Fruit fly (Drosophila melanogaster) whole organism, wandering third instar larva: ENCODE measurements around the gene CG44088.

Experiments used
- Abd-B ChIP-seq: fragments of >200 bp; optimal IDR thresholded peaks from 2 replicates; lab custom pipeline; 2017; ENCODE audit warnings: missing biosample characterization, missing genetic modification characterization
- CG9705 ChIP-seq: fragments of 200-800 bp; sonication (Bioruptor generic); optimal IDR thresholded peaks from 2 replicates; lab custom pipeline; 2018; ENCODE audit warnings: missing biosample characterization, mild to moderate bottlenecking, missing genetic modification characterization
- Myc ChIP-seq: fragments of >200 bp; optimal IDR thresholded peaks from 2 replicates; lab custom pipeline; 2017
- Vsx2 ChIP-seq: fragments of 200-300, 225-300 bp; sonication (Bioruptor generic); optimal IDR thresholded peaks from 2 replicates; lab custom pipeline; 2018; ENCODE audit warnings: missing biosample characterization, missing genetic modification characterization; ENCODE audit not compliant: partially characterized antibody
- br ChIP-seq: fragments of 200-800 bp; sonication (Bioruptor generic); optimal IDR thresholded peaks from 2 replicates; lab custom pipeline; 2016; ENCODE audit warnings: missing biosample characterization, missing genetic modification characterization
- fru ChIP-seq: fragments of 200-800 bp; sonication (Bioruptor generic); optimal IDR thresholded peaks from 3 replicates; lab custom pipeline; 2016; ENCODE audit warnings: missing biosample characterization, mild to moderate bottlenecking, missing genetic modification characterization
- psq ChIP-seq: fragments of 200-800 bp; sonication (Bioruptor generic); optimal IDR thresholded peaks from 3 replicates; lab custom pipeline; 2017; ENCODE audit warnings: missing biosample characterization, mild to moderate bottlenecking, missing genetic modification characterization, moderate library complexity
- usp ChIP-seq: fragments of >200 bp; optimal IDR thresholded peaks from 2 replicates; lab custom pipeline; 2017; ENCODE audit warnings: missing biosample characterization, missing genetic modification characterization

- TF ChIP-seq usp (GFP tag; lab: Kevin White, UChicago) (no peak), br (GFP tag; lab: Kevin White, UChicago) (no peak), CG9705 (GFP tag; lab: Kevin White, UChicago) (no peak), Vsx2 (GFP tag; lab: Kevin White, UChicago) (peak; percentile 41), Myc (lab: Kevin White, UChicago) (no peak), Abd-B (GFP tag; lab: Kevin White, UChicago) (no peak), psq (GFP tag; lab: Kevin White, UChicago) (no peak), fru (GFP tag; lab: Kevin White, UChicago) (peak; percentile 35)
These were observed 36.2 kb downstream of the CG44088 start for dm6 chr3R:4738494-4739191.
